Fruit fly (Drosophila melanogaster) whole organism, wandering third instar larva: ENCODE results near the gene Spc105R.

Source experiments
- Abd-B ChIP-seq: fragments of >200 bp; optimal IDR thresholded peaks from 2 replicates; lab custom pipeline; 2017; ENCODE audit warnings: missing biosample characterization, missing genetic modification characterization
- CG32264 ChIP-seq: fragments of 200-800 bp; sonication (Bioruptor generic); optimal IDR thresholded peaks from 2 replicates; lab custom pipeline; 2016; ENCODE audit warnings: missing biosample characterization, missing genetic modification characterization
- CG9705 ChIP-seq: fragments of 200-800 bp; sonication (Bioruptor generic); optimal IDR thresholded peaks from 2 replicates; lab custom pipeline; 2018; ENCODE audit warnings: missing biosample characterization, mild to moderate bottlenecking, missing genetic modification characterization
- CrebA ChIP-seq: fragments of 200-800 bp; sonication (Bioruptor generic); optimal IDR thresholded peaks from 2 replicates; lab custom pipeline; 2016; ENCODE audit warnings: missing biosample characterization, mild to moderate bottlenecking, missing genetic modification characterization, borderline replicate concordance
- Dfd ChIP-seq: fragments of >200 bp; optimal IDR thresholded peaks from 2 replicates; lab custom pipeline; 2017; ENCODE audit warnings: missing biosample characterization, missing genetic modification characterization
- Dif ChIP-seq: fragments of 200-275, 200-300 bp; sonication (Bioruptor generic); optimal IDR thresholded peaks from 2 replicates; lab custom pipeline; 2018; ENCODE audit warnings: missing biosample characterization, missing genetic modification characterization; ENCODE audit not compliant: partially characterized antibody
- GATAd ChIP-seq: sonication (Bioruptor generic); optimal IDR thresholded peaks from 2 replicates; lab custom pipeline; 2016; ENCODE audit warnings: missing biosample characterization, missing genetic modification characterization
- HLH106 ChIP-seq: fragments of 200-800 bp; optimal IDR thresholded peaks from 3 replicates; lab custom pipeline; 2019; ENCODE audit warnings: missing biosample characterization, mild to moderate bottlenecking, missing genetic modification characterization, moderate library complexity
- Hnf4 ChIP-seq: fragments of 200-800 bp; sonication (Bioruptor generic); optimal IDR thresholded peaks from 2 replicates; lab custom pipeline; 2016; ENCODE audit warnings: missing biosample characterization, mild to moderate bottlenecking, missing genetic modification characterization
- Hr78 ChIP-seq: fragments of >200 bp; optimal IDR thresholded peaks from 2 replicates; lab custom pipeline; 2017; ENCODE audit warnings: missing biosample characterization, missing genetic modification characterization
- Hr83 ChIP-seq: fragments of 200-300 bp; sonication (Bioruptor generic); optimal IDR thresholded peaks from 2 replicates; lab custom pipeline; 2016; ENCODE audit warnings: missing biosample characterization, mild to moderate bottlenecking, missing genetic modification characterization, moderate library complexity; ENCODE audit not compliant: poor library complexity, severe bottlenecking
- Jra ChIP-seq: sonication (Bioruptor generic); optimal IDR thresholded peaks from 2 replicates; lab custom pipeline; 2016; ENCODE audit warnings: missing biosample characterization, missing genetic modification characterization
- Mio ChIP-seq: sonication (Bioruptor generic); optimal IDR thresholded peaks from 2 replicates; lab custom pipeline; 2016; ENCODE audit warnings: missing biosample characterization, missing genetic modification characterization
- Myc ChIP-seq: fragments of >200 bp; optimal IDR thresholded peaks from 2 replicates; lab custom pipeline; 2017
- OdsH ChIP-seq: fragments of 200-800 bp; sonication (Bioruptor generic); optimal IDR thresholded peaks from 2 replicates; lab custom pipeline; 2016; ENCODE audit warnings: missing biosample characterization, mild to moderate bottlenecking, missing genetic modification characterization
- Rel ChIP-seq, 2 experiments: fragments of 200-800 bp; sonication (Bioruptor generic) in 1 of 2; optimal IDR thresholded peaks; 2 replicates in 1 of 2; 3 replicates in 1 of 2; lab custom pipeline; 2016 to 2019; ENCODE audit warnings: mild to moderate bottlenecking in 2 of 2, missing biosample characterization in 2 of 2, missing genetic modification characterization in 2 of 2, moderate library complexity in 1 of 2
- Sp1 ChIP-seq: fragments of 200-800 bp; sonication (Bioruptor generic); optimal IDR thresholded peaks from 3 replicates; lab custom pipeline; 2019; ENCODE audit warnings: missing biosample characterization, mild to moderate bottlenecking, missing genetic modification characterization, moderate library complexity
- Vsx2 ChIP-seq: fragments of 200-300, 225-300 bp; sonication (Bioruptor generic); optimal IDR thresholded peaks from 2 replicates; lab custom pipeline; 2018; ENCODE audit warnings: missing biosample characterization, missing genetic modification characterization; ENCODE audit not compliant: partially characterized antibody
- br ChIP-seq: fragments of 200-800 bp; sonication (Bioruptor generic); optimal IDR thresholded peaks from 2 replicates; lab custom pipeline; 2016; ENCODE audit warnings: missing biosample characterization, missing genetic modification characterization
- dl ChIP-seq, 2 experiments: fragments of 175-275, 200-275 bp in 1 of 2; fragments of 200-275 bp in 1 of 2; sonication (Bioruptor generic); optimal IDR thresholded peaks; lab custom pipeline; 2018; ENCODE audit warnings: mild to moderate bottlenecking in 2 of 2, missing biosample characterization in 2 of 2, missing genetic modification characterization in 2 of 2, moderate library complexity in 2 of 2; ENCODE audit not compliant: partially characterized antibody in 2 of 2, insufficient read depth in 1 of 2
- dmrt93B ChIP-seq: fragments of 200-800 bp; sonication (Bioruptor generic); optimal IDR thresholded peaks from 2 replicates; lab custom pipeline; 2018; ENCODE audit warnings: missing biosample characterization, mild to moderate bottlenecking, missing genetic modification characterization
- foxo ChIP-seq, 2 experiments: fragments of 200-800 bp; sonication (Bioruptor generic); optimal IDR thresholded peaks; 2 replicates in 1 of 2; 3 replicates in 1 of 2; lab custom pipeline; 2016 to 2017; ENCODE audit warnings: missing biosample characterization in 2 of 2, missing genetic modification characterization in 2 of 2
- fru ChIP-seq: fragments of 200-800 bp; sonication (Bioruptor generic); optimal IDR thresholded peaks from 3 replicates; lab custom pipeline; 2016; ENCODE audit warnings: missing biosample characterization, mild to moderate bottlenecking, missing genetic modification characterization
- h ChIP-seq: fragments of 200-800 bp; sonication (Bioruptor generic); optimal IDR thresholded peaks from 3 replicates; lab custom pipeline; 2016; ENCODE audit warnings: missing biosample characterization, mild to moderate bottlenecking, missing genetic modification characterization
- jim ChIP-seq: fragments of 175-275, 200-325 bp; sonication (Bioruptor generic); optimal IDR thresholded peaks from 2 replicates; lab custom pipeline; 2016; ENCODE audit warnings: missing biosample characterization, mild to moderate bottlenecking, missing genetic modification characterization
- lola ChIP-seq: fragments of >200 bp; optimal IDR thresholded peaks from 2 replicates; lab custom pipeline; 2017; ENCODE audit warnings: missing biosample characterization, missing genetic modification characterization
- psq ChIP-seq: fragments of 200-800 bp; sonication (Bioruptor generic); optimal IDR thresholded peaks from 3 replicates; lab custom pipeline; 2017; ENCODE audit warnings: missing biosample characterization, mild to moderate bottlenecking, missing genetic modification characterization, moderate library complexity
- rgr ChIP-seq: fragments of 200-800 bp; sonication (Bioruptor generic); optimal IDR thresholded peaks from 3 replicates; lab custom pipeline; 2016; ENCODE audit warnings: missing biosample characterization, mild to moderate bottlenecking, missing genetic modification characterization
- sage ChIP-seq: fragments of 200-800 bp; sonication (Bioruptor generic); optimal IDR thresholded peaks from 2 replicates; lab custom pipeline; 2016; ENCODE audit warnings: missing biosample characterization, mild to moderate bottlenecking, missing genetic modification characterization
- sv ChIP-seq: fragments of 200-800 bp; sonication (Bioruptor generic); optimal IDR thresholded peaks from 3 replicates; lab custom pipeline; 2016; ENCODE audit warnings: missing biosample characterization, missing genetic modification characterization
- usp ChIP-seq: fragments of >200 bp; optimal IDR thresholded peaks from 2 replicates; lab custom pipeline; 2017; ENCODE audit warnings: missing biosample characterization, missing genetic modification characterization
- woc ChIP-seq: sonication (Bioruptor generic); optimal IDR thresholded peaks from 2 replicates; lab custom pipeline; 2016; ENCODE audit warnings: missing biosample characterization, mild to moderate bottlenecking, missing genetic modification characterization

Spc105R gene

dm6 chr3L:20826950-20827910 is 27.0 kb downstream of the Spc105R start (continued):
- no peak for TF ChIP-seq Rel (GFP tag; optimal IDR thresholded peaks at IDR 0.05; lab: Kevin White, UChicago)
- TF ChIP-seq Rel (tag; optimal IDR thresholded peaks at IDR 0.05; lab: Kevin White, UChicago), result no peak
- TF ChIP-seq fru (GFP tag; lab: Kevin White, UChicago), result peak; percentile 39
- TF ChIP-seq Hr78 (GFP tag; lab: Kevin White, UChicago), result no peak
- no peak for TF ChIP-seq usp
- peak; percentile 56 for TF ChIP-seq HLH106 (tag; lab: Kevin White, UChicago)
- no peak for TF ChIP-seq Jra (GFP tag; lab: Kevin White, UChicago)
- TF ChIP-seq foxo (GFP tag; optimal IDR thresholded peaks at IDR 0.05; lab: Kevin White, UChicago), result peak; percentile 13 to 64
- no peak for TF ChIP-seq Myc (lab: Kevin White, UChicago)
- peak; percentile 36 for TF ChIP-seq psq (GFP tag; lab: Kevin White, UChicago)
- peak; percentile 48 for TF ChIP-seq sage (GFP tag; lab: Kevin White, UChicago)
- TF ChIP-seq OdsH (GFP tag; lab: Kevin White, UChicago), result peak; percentile 54
- TF ChIP-seq sv (GFP tag; lab: Kevin White, UChicago), result no peak
- TF ChIP-seq, all 38 proteins: peak for 12

dm6 chr3L:20827962-20828361 is 27.8 kb downstream of the Spc105R start:
- TF ChIP-seq GATAd (GFP tag; lab: Kevin White, UChicago), result no peak
- TF ChIP-seq Abd-B (GFP tag; lab: Kevin White, UChicago), result no peak
- TF ChIP-seq jim (GFP tag; lab: Kevin White, UChicago), result no peak
- no peak for TF ChIP-seq h (GFP tag; lab: Kevin White, UChicago)
- TF ChIP-seq Vsx2 (GFP tag; lab: Kevin White, UChicago), result no peak
- TF ChIP-seq sage (GFP tag; lab: Kevin White, UChicago), result no peak
- no peak for TF ChIP-seq Mio
- no peak for TF ChIP-seq psq (GFP tag; lab: Kevin White, UChicago)

- TF ChIP-seq woc (GFP tag; lab: Kevin White, UChicago) (no peak), foxo (GFP tag; optimal IDR thresholded peaks at IDR 0.05; lab: Kevin White, UChicago) (no peak), rgr (GFP tag; lab: Kevin White, UChicago) (no peak), Sp1 (GFP tag; lab: Kevin White, UChicago) (no peak), jim (GFP tag; lab: Kevin White, UChicago) (no peak), Dfd (no peak), HLH106 (tag; lab: Kevin White, UChicago) (no peak), Hnf4 (no peak)
Observed at dm6 chr3L:20830361-20830760, 30.2 kb downstream of the Spc105R start.

- TF ChIP-seq dmrt93B (GFP tag; lab: Kevin White, UChicago), result no peak
- no peak for TF ChIP-seq Hr83 (GFP tag; lab: Kevin White, UChicago)
- TF ChIP-seq jim (GFP tag; lab: Kevin White, UChicago), result no peak
- TF ChIP-seq CG9705 (GFP tag; lab: Kevin White, UChicago), result no peak
- TF ChIP-seq h (GFP tag; lab: Kevin White, UChicago), result no peak
- TF ChIP-seq Hnf4, result no peak
- no peak for TF ChIP-seq Rel (GFP tag; optimal IDR thresholded peaks at IDR 0.05; lab: Kevin White, UChicago)
- no peak for TF ChIP-seq Rel (tag; optimal IDR thresholded peaks at IDR 0.05; lab: Kevin White, UChicago)
- no peak for TF ChIP-seq Myc (lab: Kevin White, UChicago)
- TF ChIP-seq Dif (GFP tag; lab: Kevin White, UChicago), result no peak
- TF ChIP-seq CrebA (GFP tag; lab: Kevin White, UChicago), result no peak
- no peak for TF ChIP-seq CG32264 (GFP tag; lab: Kevin White, UChicago)
- no peak for TF ChIP-seq Hr78 (GFP tag; lab: Kevin White, UChicago)
- no peak for TF ChIP-seq br
- TF ChIP-seq foxo (GFP tag; optimal IDR thresholded peaks at IDR 0.05; lab: Kevin White, UChicago), result no peak
- TF ChIP-seq dl (GFP tag; optimal IDR thresholded peaks at IDR 0.05; lab: Kevin White, UChicago; ENCODE audit: insufficient read depth in 1 of 2, partially characterized antibody in 2 of 2), result no peak
- no peak for TF ChIP-seq usp
- no peak for TF ChIP-seq psq (GFP tag; lab: Kevin White, UChicago)
- TF ChIP-seq Sp1 (GFP tag; lab: Kevin White, UChicago), result no peak
- no peak for TF ChIP-seq Dfd
- TF ChIP-seq lola, result no peak
Observed at dm6 chr3L:20834150-20834549, 33.9 kb downstream of the Spc105R start.
